Worm (Caenorhabditis elegans): ENCODE results near the gene pyr-1.

The pyr-1 gene

DNA sequence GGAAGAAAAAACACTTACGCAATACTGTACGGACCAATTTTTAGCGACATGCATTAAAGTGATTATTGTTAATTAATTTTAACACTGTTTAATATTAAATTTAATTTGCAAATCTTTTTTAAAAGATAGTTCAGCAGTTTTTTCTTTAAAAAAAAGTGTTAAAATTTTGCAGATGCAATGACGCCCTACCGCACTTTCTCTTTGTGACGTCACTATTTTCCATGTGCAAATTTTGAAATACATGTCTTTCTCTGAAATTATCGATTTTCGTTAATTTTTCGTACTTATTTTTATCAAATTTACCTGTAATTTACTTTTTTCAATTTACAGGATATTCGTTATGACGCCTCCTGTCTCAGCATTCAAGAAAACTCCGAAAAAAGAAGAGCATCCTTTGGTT lies 10.6 kb downstream of the pyr-1 start, which contains the start of the genes piga-1 and eif-2Bepsilon:
TSS of gene piga-1 (minus strand) at position 174 of the 400 bp plus-strand sequence.
TSS of gene eif-2Bepsilon (plus strand) at position 331 of the 400 bp plus-strand sequence.
- TF ChIP-seq elt-2 (tag; optimal IDR thresholded peaks at IDR 0.05) (peak; percentile 2), pha-4 (tag; optimal IDR thresholded peaks at IDR 0.05) (peak; percentile 74), lin-15B (tag; optimal IDR thresholded peaks at IDR 0.05) (peak; percentile 56), ceh-28 (tag; optimal IDR thresholded peaks at IDR 0.05) (peak; percentile 31), jun-1 (tag; optimal IDR thresholded peaks at IDR 0.05) (no peak), lin-39 (tag; optimal IDR thresholded peaks at IDR 0.05) (no peak), nfya-1 (tag; optimal IDR thresholded peaks at IDR 0.05; ENCODE audit: insufficient read depth) (no peak), sea-2 (GFP tag; optimal IDR thresholded peaks at IDR 0.05) (no peak), nhr-67 (tag; optimal IDR thresholded peaks at IDR 0.05) (no peak)

ce11 chrII:8664533-8664932 lies 13.6 kb downstream of the pyr-1 start, which contains the start of gene etc-1:
Gene etc-1, plus strand, starts transcription at chrII:8664833.
- TF ChIP-seq ztf-11 (tag; optimal IDR thresholded peaks at IDR 0.05) (no peak), aly-2 (tag; optimal IDR thresholded peaks at IDR 0.05) (no peak), nhr-23 (tag; optimal IDR thresholded peaks at IDR 0.05) (no peak), lin-15B (tag; optimal IDR thresholded peaks at IDR 0.05) (no peak), nhr-43 (tag; optimal IDR thresholded peaks at IDR 0.05; ENCODE audit: poor library complexity, severe bottlenecking) (no peak), nfya-1 (tag; optimal IDR thresholded peaks at IDR 0.05; ENCODE audit: insufficient read depth) (no peak), fos-1 (tag; optimal IDR thresholded peaks at IDR 0.05) (no peak), fkh-2 (tag; optimal IDR thresholded peaks at IDR 0.05) (no peak), unc-39 (tag; optimal IDR thresholded peaks at IDR 0.05) (no peak), snpc-4 (tag; optimal IDR thresholded peaks at IDR 0.05) (no peak), lin-39 (tag; optimal IDR thresholded peaks at IDR 0.05) (no peak), lsy-12 (tag; optimal IDR thresholded peaks at IDR 0.05) (no peak)

- no peak for TF ChIP-seq ceh-28 (tag; optimal IDR thresholded peaks at IDR 0.05)
Measured at ce11 chrII:8668871-8669270, 18.0 kb downstream of the pyr-1 start.

ce11 chrII:8670835-8671234 lies 19.9 kb downstream of the pyr-1 start:
- TF ChIP-seq snpc-4 (tag; optimal IDR thresholded peaks at IDR 0.05) (peak; percentile 14), ceh-82 (tag; optimal IDR thresholded peaks at IDR 0.05) (no peak)

ce11 chrII:8675369-8675768 lies 24.5 kb downstream of the pyr-1 start:
- TF ChIP-seq nhr-12 (tag; optimal IDR thresholded peaks at IDR 0.05) (no peak), snpc-4 (tag; optimal IDR thresholded peaks at IDR 0.05) (no peak), nhr-25 (tag; optimal IDR thresholded peaks at IDR 0.05) (peak; percentile 1), lin-39 (tag; optimal IDR thresholded peaks at IDR 0.05) (no peak), nhr-23 (tag; optimal IDR thresholded peaks at IDR 0.05) (peak; percentile 17)

DNA sequence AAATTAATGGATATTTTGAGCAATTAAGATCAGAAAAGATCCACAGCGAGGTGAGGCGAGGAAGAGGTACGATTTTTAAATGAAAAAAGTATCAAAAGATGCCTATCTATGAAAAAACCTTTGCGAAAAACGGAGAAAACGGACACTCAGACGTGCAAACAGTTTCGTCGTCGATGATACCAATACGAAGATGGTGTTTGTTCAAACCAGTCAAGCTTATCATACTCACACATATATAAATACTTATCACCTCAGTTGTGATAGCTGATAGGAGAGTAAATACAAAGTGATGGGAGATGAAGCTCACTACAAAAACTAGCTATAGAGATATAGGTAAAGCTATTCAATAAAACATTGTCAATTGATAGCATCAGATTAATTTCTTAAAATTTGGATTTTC lies 28.9 kb downstream of the pyr-1 start:
- TF ChIP-seq elt-2 (tag; optimal IDR thresholded peaks at IDR 0.05) (peak; percentile 63), lin-15B (tag; optimal IDR thresholded peaks at IDR 0.05) (no peak), pqm-1 (tag; optimal IDR thresholded peaks at IDR 0.05) (peak; percentile 6), pha-4 (tag; optimal IDR thresholded peaks at IDR 0.05) (peak; percentile 24)

ce11 chrII:8683933-8684332 lies 33.0 kb downstream of the pyr-1 start:
- TF ChIP-seq nhr-76 (tag; optimal IDR thresholded peaks at IDR 0.05): no peak
- no peak for TF ChIP-seq nhr-25 (tag; optimal IDR thresholded peaks at IDR 0.05)
- peak; percentile 28 for TF ChIP-seq R02D3.7 (tag; optimal IDR thresholded peaks at IDR 0.05)
- TF ChIP-seq fkh-10 (GFP tag; optimal IDR thresholded peaks at IDR 0.05): no peak
- no peak for TF ChIP-seq mml-1 (tag; optimal IDR thresholded peaks at IDR 0.05)
- no peak for TF ChIP-seq nhr-67 (tag; optimal IDR thresholded peaks at IDR 0.05)
- TF ChIP-seq hmg-11 (tag; optimal IDR thresholded peaks at IDR 0.05): peak; percentile 55
- peak; percentile 49 for TF ChIP-seq lin-15B (tag; optimal IDR thresholded peaks at IDR 0.05)
- no peak for TF ChIP-seq tbx-2 (tag; optimal IDR thresholded peaks at IDR 0.05)
- TF ChIP-seq nfya-1 (tag; optimal IDR thresholded peaks at IDR 0.05; ENCODE audit: insufficient read depth): peak; percentile 60
- TF ChIP-seq nhr-43 (tag; optimal IDR thresholded peaks at IDR 0.05; ENCODE audit: poor library complexity, severe bottlenecking): peak; percentile 50
- TF ChIP-seq unc-39 (tag; optimal IDR thresholded peaks at IDR 0.05): no peak
- no peak for TF ChIP-seq ceh-82 (tag; optimal IDR thresholded peaks at IDR 0.05)
- TF ChIP-seq snpc-4 (tag; optimal IDR thresholded peaks at IDR 0.05): peak; percentile 49
- TF ChIP-seq lsy-12 (tag; optimal IDR thresholded peaks at IDR 0.05): no peak
- no peak for TF ChIP-seq mdl-1 (tag; optimal IDR thresholded peaks at IDR 0.05)
- TF ChIP-seq elt-1 (tag; optimal IDR thresholded peaks at IDR 0.05): no peak
- no peak for TF ChIP-seq pqm-1 (tag; optimal IDR thresholded peaks at IDR 0.05)
- TF ChIP-seq nhr-23 (tag; optimal IDR thresholded peaks at IDR 0.05): no peak
- TF ChIP-seq pha-4 (tag; optimal IDR thresholded peaks at IDR 0.05): no peak
- peak; percentile 46 for TF ChIP-seq lin-39 (tag; optimal IDR thresholded peaks at IDR 0.05)
- TF ChIP-seq fos-1 (tag; optimal IDR thresholded peaks at IDR 0.05): no peak
- peak; percentile 63 for TF ChIP-seq egl-5 (tag; optimal IDR thresholded peaks at IDR 0.05)
